Fruit fly (Drosophila melanogaster) whole organism, embryonic: Measurements from ENCODE around the gene CG13829.

Experiments used
- CG11560 ChIP-seq: fragments of 200-800 bp; sonication (Bioruptor generic); IDR thresholded peaks from 3 replicates; pipeline ENCODE4 v1.3.6; 2022; ENCODE audit warnings: missing biosample characterization, missing genetic modification characterization
- CG12219 ChIP-seq: fragments of 200-800 bp; sonication (Bioruptor generic); optimal IDR thresholded peaks from 3 replicates; lab custom pipeline; 2018; ENCODE audit warnings: missing biosample characterization, mild to moderate bottlenecking, missing genetic modification characterization
- CG12236 ChIP-seq: fragments of 200-800 bp; sonication (Bioruptor generic); optimal IDR thresholded peaks from 2 replicates; lab custom pipeline; 2016; ENCODE audit warnings: missing biosample characterization, missing genetic modification characterization
- CG12299 ChIP-seq: fragments of 200-800 bp; sonication (Bioruptor generic); optimal IDR thresholded peaks from 2 replicates; lab custom pipeline; 2018; ENCODE audit warnings: missing biosample characterization, mild to moderate bottlenecking, missing genetic modification characterization
- CG13287 ChIP-seq: fragments of 200-800 bp; sonication (Bioruptor generic); IDR thresholded peaks from 2 replicates; pipeline ENCODE4 v1.3.6; 2022; ENCODE audit warnings: missing biosample characterization, missing genetic modification characterization; ENCODE audit not compliant: partially characterized antibody
- CG14710 ChIP-seq: fragments of 200-800 bp; sonication (Bioruptor generic); optimal IDR thresholded peaks from 3 replicates; lab custom pipeline; 2019; ENCODE audit warnings: missing biosample characterization, mild to moderate bottlenecking, missing genetic modification characterization, moderate library complexity
- CG16815 ChIP-seq: fragments of 200-800 bp; sonication (Bioruptor generic); optimal IDR thresholded peaks from 3 replicates; lab custom pipeline; 2017; ENCODE audit warnings: missing biosample characterization, mild to moderate bottlenecking, missing genetic modification characterization
- CG17361 ChIP-seq: fragments of 200-800 bp; sonication (Bioruptor generic); IDR thresholded peaks from 3 replicates; pipeline ENCODE4 v1.3.6; 2022; ENCODE audit warnings: missing biosample characterization, missing genetic modification characterization
- CG17385 ChIP-seq: fragments of 200-800 bp; sonication (Bioruptor generic); optimal IDR thresholded peaks from 3 replicates; lab custom pipeline; 2018; ENCODE audit warnings: missing biosample characterization, mild to moderate bottlenecking, missing genetic modification characterization
- CG33557 ChIP-seq: fragments of 200-800 bp; sonication (Bioruptor generic); optimal IDR thresholded peaks from 2 replicates; lab custom pipeline; 2019; ENCODE audit warnings: missing biosample characterization, mild to moderate bottlenecking, missing genetic modification characterization, moderate library complexity
- CG3407 ChIP-seq: fragments of 200-800 bp; sonication (Bioruptor generic); optimal IDR thresholded peaks from 2 replicates; lab custom pipeline; 2018; ENCODE audit warnings: missing biosample characterization, mild to moderate bottlenecking, missing genetic modification characterization
- CG34376 ChIP-seq: fragments of 200-800 bp; sonication (Bioruptor generic); optimal IDR thresholded peaks from 2 replicates; lab custom pipeline; 2018; ENCODE audit warnings: missing biosample characterization, mild to moderate bottlenecking, missing genetic modification characterization
- CG4360 ChIP-seq: fragments of 200-800 bp; sonication (Bioruptor generic); IDR thresholded peaks from 2 replicates; pipeline ENCODE4 v1.3.6; 2022; ENCODE audit warnings: missing biosample characterization, missing genetic modification characterization
- CG4820 ChIP-seq: fragments of 200-800 bp; sonication (Bioruptor generic); optimal IDR thresholded peaks from 3 replicates; lab custom pipeline; 2016; ENCODE audit warnings: missing biosample characterization, missing genetic modification characterization
- CG6765 ChIP-seq: fragments of 200-800 bp; sonication (Bioruptor generic); optimal IDR thresholded peaks from 3 replicates; lab custom pipeline; 2017; ENCODE audit warnings: missing biosample characterization, mild to moderate bottlenecking, missing genetic modification characterization
- CG7928 ChIP-seq: fragments of 200-800 bp; sonication (Bioruptor generic); optimal IDR thresholded peaks from 2 replicates; lab custom pipeline; 2017; ENCODE audit warnings: missing biosample characterization, mild to moderate bottlenecking, missing genetic modification characterization
- CG8765 ChIP-seq: fragments of 200-800 bp; sonication (Bioruptor generic); IDR thresholded peaks from 2 replicates; pipeline ENCODE4 v1.3.6; 2022; ENCODE audit warnings: missing biosample characterization, missing genetic modification characterization
- CG8924 ChIP-seq: fragments of 200-800 bp; optimal IDR thresholded peaks from 3 replicates; lab custom pipeline; 2019; ENCODE audit warnings: missing biosample characterization, mild to moderate bottlenecking, missing genetic modification characterization, moderate library complexity
- E2f1 ChIP-seq: fragments of 200-800 bp; sonication (Bioruptor generic); IDR thresholded peaks from 2 replicates; pipeline ENCODE4 v1.3.6; 2022; ENCODE audit warnings: missing biosample characterization, missing genetic modification characterization
- ERR ChIP-seq: fragments of 200-800 bp; sonication (Bioruptor generic); optimal IDR thresholded peaks from 2 replicates; lab custom pipeline; 2016; ENCODE audit warnings: missing biosample characterization, missing genetic modification characterization
- Ets65A ChIP-seq: fragments of 200-800 bp; sonication (Bioruptor generic); peaks from one replicate; lab custom pipeline; 2016; ENCODE audit warnings: missing biosample characterization, missing genetic modification characterization
- Ets97D ChIP-seq: fragments of 200-800 bp; sonication (Bioruptor generic); optimal IDR thresholded peaks from 3 replicates; lab custom pipeline; 2016; ENCODE audit warnings: missing biosample characterization, missing genetic modification characterization
- HLHmδ ChIP-seq: fragments of 200-800 bp; sonication (Bioruptor generic); optimal IDR thresholded peaks from 2 replicates; lab custom pipeline; 2018; ENCODE audit warnings: missing biosample characterization, mild to moderate bottlenecking, missing genetic modification characterization, moderate library complexity
- Hand ChIP-seq: fragments of 200-800 bp; sonication (Bioruptor generic); optimal IDR thresholded peaks from 2 replicates; lab custom pipeline; 2017; ENCODE audit warnings: mild to moderate bottlenecking, missing biosample characterization, missing genetic modification reagents, missing genetic modification characterization
- MESR4 ChIP-seq: fragments of 200-800 bp; sonication (Bioruptor generic); optimal IDR thresholded peaks from 2 replicates; lab custom pipeline; 2018; ENCODE audit warnings: missing biosample characterization, mild to moderate bottlenecking, missing genetic modification characterization, moderate library complexity
- Mes4 ChIP-seq: fragments of 200-800 bp; sonication (Bioruptor generic); optimal IDR thresholded peaks from 2 replicates; lab custom pipeline; 2016; ENCODE audit warnings: missing biosample characterization, missing genetic modification characterization
- Ptx1 ChIP-seq: fragments of 200-800 bp; sonication (Bioruptor generic); IDR thresholded peaks from 2 replicates; pipeline ENCODE4 v1.3.6; 2022; ENCODE audit warnings: missing biosample characterization, missing genetic modification characterization
- amos ChIP-seq: fragments of 200-800 bp; sonication (Bioruptor generic); IDR thresholded peaks from 2 replicates; pipeline ENCODE4 v1.3.6; 2022; ENCODE audit warnings: missing biosample characterization, missing genetic modification characterization; ENCODE audit not compliant: partially characterized antibody
- ase ChIP-seq: fragments of 200-800 bp; sonication (Bioruptor generic); IDR thresholded peaks from 3 replicates; pipeline ENCODE4 v1.3.6; 2022; ENCODE audit warnings: missing biosample characterization, missing genetic modification characterization
- bbx ChIP-seq: fragments of 200-800 bp; sonication (Bioruptor generic); IDR thresholded peaks from 2 replicates; pipeline ENCODE4 v1.3.6; 2022; ENCODE audit warnings: missing biosample characterization, missing genetic modification characterization; ENCODE audit not compliant: partially characterized antibody
- bowl ChIP-seq: fragments of 200-800 bp; sonication (Bioruptor generic); IDR thresholded peaks from 2 replicates; pipeline ENCODE4 v1.3.6; 2022; ENCODE audit warnings: missing biosample characterization, missing genetic modification characterization
- caup ChIP-seq: fragments of 200-800 bp; sonication (Bioruptor generic); optimal IDR thresholded peaks from 3 replicates; lab custom pipeline; 2017; ENCODE audit warnings: missing biosample characterization, mild to moderate bottlenecking, missing genetic modification characterization, moderate library complexity; ENCODE audit not compliant: severe bottlenecking
- chinmo ChIP-seq: fragments of 200-800 bp; sonication (Bioruptor generic); IDR thresholded peaks from 4 replicates; pipeline ENCODE4 v1.3.6; 2022; ENCODE audit warnings: missing biosample characterization, missing genetic modification characterization; ENCODE audit not compliant: partially characterized antibody
- dm ChIP-seq: fragments of 200-800 bp; sonication (Bioruptor generic); optimal IDR thresholded peaks from 3 replicates; lab custom pipeline; 2016; ENCODE audit warnings: missing biosample characterization, missing genetic modification characterization
- h ChIP-seq: fragments of >200 bp; optimal IDR thresholded peaks from 2 replicates; lab custom pipeline; 2017
- jigr1 ChIP-seq: fragments of 200-800 bp; sonication (Bioruptor generic); IDR thresholded peaks from 3 replicates; pipeline ENCODE4 v1.3.6; 2022; ENCODE audit warnings: missing biosample characterization, missing genetic modification characterization
- kah ChIP-seq: fragments of 200-800 bp; sonication (Bioruptor generic); optimal IDR thresholded peaks from 2 replicates; lab custom pipeline; 2018; ENCODE audit warnings: missing biosample characterization, mild to moderate bottlenecking, missing genetic modification characterization
- ken ChIP-seq: fragments of 200-800 bp; sonication (Bioruptor generic); IDR thresholded peaks from 3 replicates; pipeline ENCODE4 v1.3.6; 2022; ENCODE audit warnings: missing biosample characterization, missing genetic modification characterization
- lab ChIP-seq: fragments of 200-800 bp; sonication (Bioruptor generic); optimal IDR thresholded peaks from 3 replicates; lab custom pipeline; 2017; ENCODE audit warnings: missing biosample characterization, missing genetic modification characterization, mild to moderate bottlenecking, moderate library complexity, missing genetic modification reagents
- lbe ChIP-seq: fragments of 200-800 bp; sonication (Bioruptor generic); optimal IDR thresholded peaks from 2 replicates; lab custom pipeline; 2016; ENCODE audit warnings: missing biosample characterization, mild to moderate bottlenecking, missing genetic modification characterization
- mirr ChIP-seq: fragments of 200-800 bp; sonication (Bioruptor generic); optimal IDR thresholded peaks from 3 replicates; lab custom pipeline; 2018; ENCODE audit warnings: missing biosample characterization, mild to moderate bottlenecking, missing genetic modification characterization
- nau ChIP-seq: fragments of 200-800 bp; sonication (Bioruptor generic); optimal IDR thresholded peaks from 3 replicates; lab custom pipeline; 2017; ENCODE audit warnings: missing biosample characterization, mild to moderate bottlenecking, missing genetic modification characterization, missing genetic modification reagents
- nom ChIP-seq: fragments of 200-800 bp; sonication (Bioruptor generic); optimal IDR thresholded peaks from 2 replicates; lab custom pipeline; 2017; ENCODE audit warnings: missing biosample characterization, missing genetic modification characterization, mild to moderate bottlenecking, moderate library complexity, missing genetic modification reagents
- scrt ChIP-seq: fragments of 200-800 bp; sonication (Bioruptor generic); optimal IDR thresholded peaks from 2 replicates; lab custom pipeline; 2018; ENCODE audit warnings: missing biosample characterization, mild to moderate bottlenecking, missing genetic modification characterization, moderate library complexity
- sqz ChIP-seq: fragments of 200-800 bp; sonication (Bioruptor generic); optimal IDR thresholded peaks from 3 replicates; lab custom pipeline; 2018; ENCODE audit warnings: missing biosample characterization, mild to moderate bottlenecking, missing genetic modification characterization
- sr ChIP-seq: fragments of 200-800 bp; sonication (Bioruptor generic); IDR thresholded peaks from 3 replicates; pipeline ENCODE4 v1.3.6; 2022; ENCODE audit warnings: missing biosample characterization, missing genetic modification characterization
- tgo ChIP-seq: fragments of 200-800 bp; sonication (Bioruptor generic); IDR thresholded peaks from 3 replicates; pipeline ENCODE4 v1.3.6; 2022; ENCODE audit warnings: missing biosample characterization, missing genetic modification characterization
- tll ChIP-seq, 2 experiments: fragments of 200-800 bp in 1 of 2; fragments of >200 bp in 1 of 2; sonication (Bioruptor generic) in 1 of 2; optimal IDR thresholded peaks; 2 replicates each; lab custom pipeline; 2017 to 2019; ENCODE audit warnings: missing biosample characterization in 2 of 2, missing genetic modification characterization in 2 of 2, mild to moderate bottlenecking in 1 of 2, moderate library complexity in 1 of 2
- vvl ChIP-seq: fragments of 200-800 bp; sonication (Bioruptor generic); IDR thresholded peaks from 2 replicates; pipeline ENCODE4 v1.3.6; 2022; ENCODE audit warnings: missing biosample characterization, missing genetic modification characterization

Gene CG13829

DNA sequence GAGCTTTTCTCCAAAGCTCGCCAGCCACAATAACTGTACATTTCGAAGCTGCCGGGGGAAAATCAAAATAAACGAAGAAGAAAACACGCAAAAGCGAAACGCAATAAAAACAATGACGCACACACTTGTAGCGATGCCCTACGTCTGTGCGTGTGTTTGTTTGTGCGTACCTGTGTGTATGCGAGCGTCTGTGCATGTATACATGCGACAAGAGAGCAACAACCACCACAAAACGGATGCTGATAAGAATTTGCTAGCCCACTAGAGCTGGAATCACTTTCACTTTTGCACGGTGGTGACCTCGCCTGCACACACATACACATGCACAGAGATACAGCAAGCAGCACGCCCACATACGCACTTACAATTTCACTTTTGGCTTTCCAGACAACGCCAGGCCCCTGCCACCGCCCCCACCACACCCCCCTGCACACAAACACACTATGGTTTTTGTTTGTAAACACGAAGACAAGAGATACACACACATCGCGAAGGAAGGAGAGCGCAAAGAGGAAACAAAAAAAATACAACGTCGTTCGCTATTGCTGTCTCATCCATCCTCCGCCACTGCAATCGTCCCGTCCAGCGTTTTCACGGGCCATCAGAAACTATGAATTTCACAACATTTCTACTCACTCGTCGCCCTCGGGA is 4.1 kb downstream of the CG13829 start (continued):
- TF ChIP-seq CG13287 (GFP tag; lab: Robert Waterston, UW), result peak; percentile 6; the same call in 1 of the 2 replicates
- TF ChIP-seq sqz, result peak; percentile 9
- peak; percentile 83 for TF ChIP-seq kah (GFP tag; lab: Kevin White, UChicago)
- TF ChIP-seq h (lab: Kevin White, UChicago), result no peak
- no peak for TF ChIP-seq jigr1 (GFP tag; lab: Robert Waterston, UW)
- no peak for TF ChIP-seq CG16815 (GFP tag; lab: Kevin White, UChicago)
- peak; percentile 45 for TF ChIP-seq HLHmδ (GFP tag; lab: Kevin White, UChicago)
- TF ChIP-seq CG12219 (GFP tag; lab: Kevin White, UChicago), result no peak
- no peak for TF ChIP-seq dm (GFP tag; lab: Kevin White, UChicago)
- TF ChIP-seq Mes4 (GFP tag; lab: Kevin White, UChicago), result no peak
- no peak for TF ChIP-seq CG8765
- TF ChIP-seq ase (GFP tag; lab: Robert Waterston, UW), result no peak
- TF ChIP-seq lab (GFP tag; lab: Kevin White, UChicago), result peak; percentile 23
- TF ChIP-seq CG12236 (GFP tag; lab: Kevin White, UChicago), result no peak
- TF ChIP-seq amos, result peak; percentile 4; the same call in 1 of the 2 replicates
- TF ChIP-seq ken (GFP tag; lab: Robert Waterston, UW), result no peak
- TF ChIP-seq CG17385, result peak; percentile 70
- TF ChIP-seq CG8924 (tag; lab: Kevin White, UChicago), result peak; percentile 36
- TF ChIP-seq lbe (GFP tag; lab: Kevin White, UChicago), result peak; percentile 2
- TF ChIP-seq CG6765, result no peak
- peak in 1 of 2 experiments; percentile 71 for TF ChIP-seq tll (GFP tag; optimal IDR thresholded peaks at IDR 0.05; lab: Kevin White, UChicago)
- no peak for TF ChIP-seq bowl
- TF ChIP-seq CG34376 (GFP tag; lab: Kevin White, UChicago), result peak; percentile 76
- no peak for TF ChIP-seq tgo
- peak; percentile 6 for TF ChIP-seq CG3407
- TF ChIP-seq CG12299 (tag; lab: Kevin White, UChicago), result peak; percentile 25
- no peak for TF ChIP-seq Ptx1
- peak; percentile 81; the same call in 2 of the 3 replicates for TF ChIP-seq sr (GFP tag; lab: Robert Waterston, UW)
- TF ChIP-seq Hand (GFP tag; lab: Kevin White, UChicago), result no peak
- peak; percentile 69 for TF ChIP-seq mirr (GFP tag; lab: Kevin White, UChicago)
- TF ChIP-seq bbx (GFP tag; lab: Robert Waterston, UW), result peak; percentile 54
- 0 out of 2 replicates have a peak, but pooled peaks have one; percentile 21 for TF ChIP-seq vvl (GFP tag; lab: Robert Waterston, UW)
- TF ChIP-seq CG11560 (tag; lab: Robert Waterston, UW), result no peak
- TF ChIP-seq CG14710 (tag; lab: Kevin White, UChicago), result no peak
- TF ChIP-seq CG4360 (GFP tag; lab: Robert Waterston, UW), result 0 out of 2 replicates have a peak, but pooled peaks have one; percentile 52
- peak; percentile 12 for TF ChIP-seq Ets97D (GFP tag; lab: Kevin White, UChicago)
- peak; percentile 91 for TF ChIP-seq chinmo (GFP tag; lab: Robert Waterston, UW)
- no peak for TF ChIP-seq CG7928 (GFP tag; lab: Kevin White, UChicago)
- no peak for TF ChIP-seq CG4820 (GFP tag; lab: Kevin White, UChicago)
- TF ChIP-seq nom (GFP tag; lab: Kevin White, UChicago), result peak; percentile 77
- TF ChIP-seq Ets65A (GFP tag; lab: Kevin White, UChicago), result no peak
- TF ChIP-seq MESR4, result no peak
- TF ChIP-seq ERR (GFP tag; lab: Kevin White, UChicago), result no peak
- peak; percentile 58 for TF ChIP-seq CG33557 (GFP tag; lab: Kevin White, UChicago)
- TF ChIP-seq scrt (GFP tag; lab: Kevin White, UChicago), result peak; percentile 91
- TF ChIP-seq caup, result peak; percentile 36
- no peak; the same call in 2 of the 3 replicates for TF ChIP-seq CG17361 (GFP tag; lab: Robert Waterston, UW)
- peak; percentile 28 for TF ChIP-seq nau (GFP tag; lab: Kevin White, UChicago)
- no peak for TF ChIP-seq E2f1
